Fruit fly (Drosophila melanogaster): ENCODE results near the gene CG8677.

Gene CG8677

DNA sequence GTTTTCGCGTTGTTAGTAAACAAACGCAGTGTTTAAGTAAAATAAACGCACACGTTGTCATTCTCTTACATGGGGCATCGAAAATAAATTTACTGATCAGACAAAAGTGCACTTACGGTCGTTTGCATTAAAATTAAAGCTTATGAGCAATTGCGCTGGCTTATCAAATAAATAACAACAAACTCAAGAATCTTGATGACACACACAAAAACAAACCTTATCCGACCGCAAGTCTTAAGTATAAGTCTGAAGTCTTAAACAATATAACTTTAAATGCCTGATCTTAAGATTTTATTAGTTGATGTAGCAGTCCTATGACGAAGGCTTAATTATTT, 2.2 kb upstream of the CG8677 start:
- TF ChIP-seq noc (tag; optimal IDR thresholded peaks at IDR 0.05) = no peak

DNA sequence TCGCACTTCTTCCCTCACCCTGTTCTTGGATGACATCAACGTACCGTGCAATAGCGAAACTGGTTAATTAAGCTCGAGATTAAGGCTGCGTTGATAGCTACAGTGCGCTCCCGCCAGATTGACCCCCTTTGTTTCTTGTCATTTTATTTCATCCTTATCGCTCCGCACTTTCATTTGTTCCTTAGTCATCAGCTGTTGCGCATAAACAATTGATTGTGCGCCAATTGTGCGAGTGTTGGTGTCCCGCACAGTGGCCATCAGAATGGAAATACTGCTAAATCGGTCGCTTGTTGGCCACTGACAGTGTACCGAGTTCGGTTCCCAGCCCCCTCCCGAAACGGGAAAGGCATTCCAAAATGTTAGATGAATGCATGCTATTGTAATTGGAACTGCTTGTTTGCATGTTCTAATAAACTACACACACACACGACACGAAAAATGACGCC, 1.4 kb upstream of the CG8677 start:
- peak; percentile 56 for TF ChIP-seq noc (tag; optimal IDR thresholded peaks at IDR 0.05)

DNA sequence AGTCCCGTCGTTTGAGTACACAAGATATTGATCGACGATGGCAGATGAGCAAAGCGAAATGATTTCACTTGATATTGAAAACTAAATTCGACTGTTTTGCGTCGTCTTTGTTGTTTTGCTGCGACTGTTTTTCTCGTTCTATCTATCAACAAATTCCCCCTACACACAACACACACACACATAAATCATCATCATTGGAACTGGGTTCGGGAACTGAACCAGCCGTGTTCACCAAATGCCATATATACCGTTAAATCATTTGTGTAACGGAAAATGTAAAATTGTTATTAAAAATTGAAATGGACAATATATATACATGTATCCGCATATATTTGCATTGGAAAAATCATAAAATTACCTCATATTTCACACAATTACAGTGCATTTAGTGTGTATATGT, 716 bp upstream of the CG8677 start, which contains the start of gene Atg18b:
TSS of gene Atg18b (minus strand) at position 177 of the 400 bp plus-strand sequence.
- no peak for TF ChIP-seq noc (tag; optimal IDR thresholded peaks at IDR 0.05)

DNA sequence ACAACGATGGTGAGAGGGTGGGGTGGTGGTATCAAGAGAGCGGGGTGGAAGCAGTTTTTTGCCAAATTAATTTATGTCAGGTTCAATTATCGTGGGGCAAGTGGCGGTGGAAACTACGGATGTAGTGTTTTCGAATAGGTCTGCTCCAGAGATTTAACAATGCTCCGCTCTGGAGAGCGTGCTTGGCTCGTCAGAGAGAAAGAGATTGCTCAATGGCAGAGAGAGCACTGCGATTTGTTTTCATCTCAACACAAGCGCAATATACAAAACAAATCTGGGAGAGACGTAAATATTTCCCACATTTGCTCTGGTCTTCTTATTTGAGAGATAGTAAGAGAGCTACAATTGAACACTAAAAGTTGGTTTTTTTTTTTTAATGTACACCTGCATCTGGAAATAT, 666 bp downstream of the CG8677 start:
- no peak for TF ChIP-seq noc (tag; optimal IDR thresholded peaks at IDR 0.05)

DNA sequence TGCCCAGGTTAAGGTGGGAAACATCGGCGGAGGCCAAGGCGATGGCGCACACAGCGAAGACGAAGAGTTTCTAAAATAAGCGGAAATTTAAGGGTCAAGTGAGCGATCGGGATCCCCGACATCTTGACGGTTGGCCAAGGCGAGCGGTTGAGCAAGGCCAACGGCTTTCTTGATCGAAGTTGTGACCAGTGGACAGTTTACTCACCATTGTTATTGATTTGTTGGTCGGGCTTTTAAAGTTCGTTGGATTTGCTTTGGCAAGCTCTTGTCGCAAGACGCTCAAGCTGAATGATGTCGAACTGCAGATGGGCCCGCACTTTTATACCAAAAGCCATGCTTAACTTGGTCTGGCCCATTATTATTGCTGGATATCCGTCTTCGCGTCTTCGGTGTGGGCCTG, 12.3 kb downstream of the CG8677 start:
- no peak for TF ChIP-seq noc (tag; optimal IDR thresholded peaks at IDR 0.05)

DNA sequence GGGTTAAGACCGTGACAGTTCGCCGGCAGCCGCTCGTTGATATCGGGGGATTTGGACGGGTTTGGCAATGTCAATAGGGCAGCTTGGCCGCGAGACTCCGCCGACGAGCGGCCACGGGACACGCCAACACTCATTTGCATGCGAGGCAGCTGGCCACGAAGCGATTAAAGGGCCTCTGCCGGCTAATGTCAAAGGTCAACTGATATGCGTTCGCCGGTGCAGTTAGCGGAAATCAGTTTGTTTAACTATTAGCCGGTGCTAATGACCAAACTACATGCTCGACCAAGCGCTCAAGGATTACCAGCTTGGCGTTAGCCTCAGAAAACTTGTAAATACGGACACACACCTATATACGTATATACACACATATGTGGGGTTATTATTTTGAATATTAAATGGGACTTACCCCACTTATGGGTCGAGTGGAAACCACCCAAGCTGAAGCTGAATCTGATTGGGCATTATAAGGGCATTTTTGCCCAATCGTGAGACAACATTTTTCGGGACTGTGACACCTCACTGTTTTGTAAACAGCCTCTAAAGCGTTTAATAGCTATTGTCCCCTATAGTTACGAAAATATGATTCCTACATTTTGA, 13.4 kb downstream of the CG8677 start:
- no peak for TF ChIP-seq noc (tag; optimal IDR thresholded peaks at IDR 0.05)

DNA sequence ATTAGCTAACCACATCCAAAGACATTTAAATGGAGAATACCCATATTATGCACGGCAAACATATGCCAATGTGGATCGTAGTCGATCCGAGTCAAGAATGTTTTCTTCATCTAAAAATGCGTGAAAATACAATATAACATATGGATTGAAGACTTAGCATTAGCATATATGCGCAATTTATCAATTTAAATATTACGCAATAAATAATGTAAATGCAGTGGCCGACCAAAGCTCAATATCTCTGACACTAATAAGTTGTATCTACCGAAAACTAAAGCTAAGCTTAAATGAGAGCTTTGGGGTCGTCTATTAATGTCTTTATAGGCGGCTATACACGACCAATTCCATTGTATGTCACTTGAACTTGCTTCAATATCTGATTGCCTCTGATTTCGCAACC, 14.4 kb downstream of the CG8677 start:
- no peak for TF ChIP-seq noc (tag; optimal IDR thresholded peaks at IDR 0.05)

DNA sequence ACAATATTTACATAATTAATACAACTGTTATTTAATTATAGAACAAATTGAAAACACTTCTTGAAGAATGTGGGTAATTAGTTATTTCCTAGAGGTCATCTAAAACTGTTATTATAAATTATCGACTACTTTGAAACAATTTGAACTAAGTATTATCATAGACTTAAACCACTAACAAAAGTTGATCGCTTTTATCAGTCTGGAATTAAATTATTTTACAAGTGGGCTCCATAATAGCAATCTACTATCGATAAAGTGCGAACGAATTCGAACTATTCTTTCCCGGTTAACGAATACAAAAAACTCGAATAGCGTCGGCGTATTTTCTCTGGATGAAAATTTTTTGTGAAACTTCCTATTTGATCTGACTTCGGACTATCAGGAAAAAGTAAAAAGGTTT, 15.5 kb downstream of the CG8677 start, which contains the start of gene CG31626:
TSS of gene CG31626 (minus strand) at position 101 of the 400 bp plus-strand sequence.
- no peak for TF ChIP-seq noc (tag; optimal IDR thresholded peaks at IDR 0.05)

DNA sequence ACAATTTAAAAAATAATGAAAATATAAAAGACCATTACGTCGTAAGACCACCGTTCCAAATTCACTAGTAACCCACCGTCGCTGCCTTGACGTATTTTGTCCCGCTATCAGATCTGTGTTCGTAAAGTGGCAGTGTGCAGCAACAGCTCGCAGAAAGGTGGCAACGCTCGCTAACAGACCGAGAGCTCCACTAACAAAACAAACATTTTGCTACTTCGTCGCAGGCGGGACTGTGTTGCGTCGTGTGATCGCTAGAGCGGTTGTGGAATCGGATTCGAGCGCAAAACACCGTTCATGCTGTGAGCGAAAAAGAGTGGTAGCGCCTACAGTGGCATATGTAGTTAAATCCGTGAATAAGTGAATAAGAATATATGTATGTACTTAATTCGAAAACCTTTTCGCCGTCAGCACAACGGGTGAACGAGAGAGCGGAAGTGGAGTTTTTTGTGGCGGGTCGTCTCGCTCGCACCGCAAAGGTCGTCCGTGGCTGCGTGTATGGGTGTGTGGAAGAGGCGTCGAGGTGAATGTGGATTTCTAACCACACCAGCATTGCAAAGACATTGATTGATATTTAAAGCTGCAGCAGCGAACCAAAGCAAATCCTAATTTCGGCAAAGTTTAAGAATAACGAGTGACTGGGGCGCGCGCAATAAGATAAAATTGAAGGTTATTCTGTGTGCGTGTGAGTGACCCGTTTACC, 16.1 kb downstream of the CG8677 start, which contains the start of gene Hr39:
TSS of gene Hr39 (plus strand) at position 203 of the 700 bp plus-strand sequence.
- TF ChIP-seq noc (tag; optimal IDR thresholded peaks at IDR 0.05) = peak; percentile 32

DNA sequence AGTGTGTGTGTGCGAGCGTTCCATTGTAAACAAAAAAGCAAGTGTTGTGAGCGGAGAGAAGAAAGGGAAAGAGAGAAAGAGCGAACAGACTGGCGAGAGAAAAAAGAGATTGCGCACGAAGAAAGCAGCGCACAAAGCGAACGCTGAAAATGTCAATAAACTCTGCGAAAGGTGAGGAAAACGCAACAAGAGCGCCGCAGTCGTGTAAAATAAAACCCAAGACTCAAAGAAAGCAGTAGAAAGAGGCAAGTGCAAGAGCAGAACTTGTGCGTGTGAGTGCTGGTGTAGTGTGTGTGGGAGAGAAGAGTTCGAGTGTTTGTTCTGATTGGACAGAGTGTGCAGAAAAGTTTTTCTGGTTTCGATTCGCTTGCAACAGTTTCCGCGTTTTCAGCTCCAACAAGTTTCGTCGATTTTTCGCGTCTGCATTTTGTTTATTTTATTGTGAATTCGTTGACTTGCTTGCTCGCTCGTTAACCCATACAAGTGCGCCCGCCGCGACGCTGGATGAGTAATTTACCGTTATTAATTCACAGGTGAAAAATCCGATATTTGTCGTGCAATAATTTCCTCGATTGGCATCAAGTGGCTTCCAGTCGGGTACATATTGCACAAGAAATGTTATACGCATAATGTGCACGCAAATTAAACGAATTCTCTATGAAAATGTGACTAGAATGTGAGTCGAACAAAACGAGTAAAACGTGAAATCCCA, 16.8 kb downstream of the CG8677 start:
- no peak for TF ChIP-seq noc (tag; optimal IDR thresholded peaks at IDR 0.05)

DNA sequence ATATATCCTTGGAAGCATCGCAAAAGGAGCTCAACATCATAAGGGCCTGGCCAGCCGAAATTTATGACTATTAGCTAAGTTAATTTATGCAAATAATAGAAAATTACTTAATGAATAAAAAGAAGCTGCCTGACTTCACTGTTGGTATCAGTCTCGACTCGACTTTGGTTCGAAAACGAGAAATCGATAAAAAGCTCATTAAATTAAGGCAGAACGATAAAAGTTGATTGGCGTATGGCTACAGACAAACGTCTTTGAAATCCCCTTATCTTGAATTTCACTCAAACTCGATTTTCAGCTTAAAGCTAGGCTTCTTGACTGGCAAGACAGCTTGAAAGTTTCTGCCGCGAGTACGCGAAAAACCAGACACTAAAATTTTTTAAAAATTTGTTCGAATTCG, 21.3 kb downstream of the CG8677 start:
- TF ChIP-seq noc (tag; optimal IDR thresholded peaks at IDR 0.05) = no peak

DNA sequence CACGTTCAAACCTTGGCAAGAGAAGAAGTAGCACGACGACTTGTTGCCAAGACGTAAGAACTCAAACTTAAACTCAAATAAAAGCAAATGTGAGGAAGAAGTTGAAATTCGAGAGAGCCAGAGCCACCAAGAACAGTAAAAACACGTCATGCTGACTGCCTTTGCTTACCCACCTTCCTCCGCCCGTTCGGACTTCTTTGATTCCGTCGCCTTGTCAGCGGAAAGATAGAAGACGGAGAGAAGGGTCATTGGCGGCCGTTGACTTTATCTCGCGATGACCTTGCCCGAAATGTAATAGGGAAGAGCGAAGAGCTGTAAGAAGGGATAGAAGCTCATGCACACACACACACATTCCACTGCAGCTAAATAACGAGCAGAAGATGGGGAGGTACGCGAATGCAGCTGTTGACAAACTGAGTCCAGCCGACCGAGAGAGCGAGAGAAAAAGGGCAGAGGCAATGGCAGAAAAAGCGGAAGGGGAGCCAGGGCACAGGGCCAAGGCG, 22.9 kb downstream of the CG8677 start:
- TF ChIP-seq noc (tag; optimal IDR thresholded peaks at IDR 0.05) = no peak

DNA sequence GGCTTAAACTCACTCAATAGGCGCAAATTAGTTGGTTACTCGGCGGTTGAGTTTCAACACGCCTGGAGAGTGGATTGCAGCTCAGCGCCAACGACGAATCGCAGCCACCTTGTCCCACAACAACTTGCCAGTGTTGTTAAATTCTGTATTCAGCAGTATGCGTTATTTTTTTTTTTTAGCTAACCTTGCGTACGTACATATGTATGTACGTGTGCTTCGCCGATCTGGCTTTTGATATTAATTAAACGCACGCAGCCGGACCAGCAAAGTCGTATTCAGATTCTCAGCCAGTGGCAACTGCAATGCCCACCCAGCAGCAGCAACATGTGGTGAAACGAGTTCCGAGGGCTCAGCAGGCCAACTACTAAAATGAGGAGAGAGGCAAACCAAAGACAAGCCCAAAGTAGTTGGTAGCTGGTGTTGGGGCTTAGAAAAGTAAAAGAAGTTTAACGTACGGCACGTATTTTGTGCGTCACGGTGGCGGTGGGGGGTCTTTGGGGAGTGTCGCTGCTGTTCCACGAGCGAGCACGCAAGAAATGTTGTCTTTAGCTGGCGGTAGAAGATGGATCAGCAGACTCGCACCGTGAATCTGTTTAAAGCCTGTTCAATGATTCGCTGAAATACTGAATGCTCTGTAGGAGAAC, 24.1 kb downstream of the CG8677 start:
- no peak for TF ChIP-seq noc (tag; optimal IDR thresholded peaks at IDR 0.05)

DNA sequence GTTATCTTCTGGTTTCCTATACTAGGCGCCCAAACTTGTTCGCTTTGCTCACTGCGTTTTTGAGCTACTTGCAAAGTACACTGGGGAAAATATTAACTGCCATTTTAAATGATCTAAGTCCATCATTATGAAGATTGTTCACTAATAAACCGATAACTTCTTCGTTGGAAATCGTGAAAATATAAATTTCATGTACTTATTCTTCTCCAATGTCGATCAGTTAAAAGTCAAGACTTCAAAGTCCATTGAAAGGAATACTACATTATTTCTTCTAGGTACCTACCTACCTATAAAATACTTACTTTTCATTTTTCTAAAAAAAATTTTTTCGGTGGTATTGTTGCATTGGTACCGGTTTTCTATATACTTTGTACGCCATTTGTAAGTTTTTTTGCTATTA, 25.6 kb downstream of the CG8677 start:
- no peak for TF ChIP-seq noc (tag; optimal IDR thresholded peaks at IDR 0.05)

DNA sequence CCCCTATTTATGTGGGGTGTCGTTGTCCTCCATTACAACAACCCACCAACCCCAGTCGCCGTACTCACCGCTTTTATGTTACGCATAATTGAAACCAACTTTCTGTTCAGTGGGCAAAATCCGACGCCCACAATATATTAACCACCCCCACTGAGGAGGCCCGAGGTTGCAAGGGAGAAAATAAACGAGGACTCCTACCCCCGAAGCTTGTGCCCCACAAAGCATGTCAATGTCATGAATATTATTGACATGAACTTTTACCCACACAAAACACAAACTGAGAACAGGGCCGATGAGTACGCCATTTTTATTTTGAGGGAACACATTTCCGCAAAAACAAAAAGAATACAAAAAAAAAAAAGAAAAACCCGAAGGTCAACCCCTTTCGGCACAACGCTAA, 26.9 kb downstream of the CG8677 start:
- TF ChIP-seq noc (tag; optimal IDR thresholded peaks at IDR 0.05) = no peak

DNA sequence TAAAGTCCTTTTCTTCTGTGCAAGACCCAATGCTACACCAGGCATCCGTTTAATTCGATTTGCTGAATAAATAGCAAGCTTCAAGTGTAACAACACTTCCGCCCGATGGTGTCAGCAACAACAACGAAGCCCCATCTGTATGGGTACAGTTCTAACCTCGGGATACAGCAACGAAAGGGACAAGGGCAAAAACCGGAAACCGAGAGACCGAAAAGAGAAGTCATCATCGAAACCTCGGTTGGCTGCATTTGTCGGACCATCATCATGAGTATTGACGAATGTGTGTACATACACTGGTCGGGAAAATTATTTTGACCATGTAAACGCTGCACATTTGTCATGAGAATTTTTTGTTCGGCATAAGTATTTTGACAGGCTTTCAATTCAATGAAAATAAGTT, 27.8 kb downstream of the CG8677 start:
- TF ChIP-seq noc (tag; optimal IDR thresholded peaks at IDR 0.05) = no peak
